Worm (Caenorhabditis elegans) whole organism, mixed stage, embryonic: ENCODE measurements around the gene T06D8.10.

Experiments
- bed-3 ChIP-seq: fragments of 200-800 bp; sonication (Bioruptor generic); optimal IDR thresholded peaks from 3 replicates; lab custom pipeline; 2018; ENCODE audit warnings: mild to moderate bottlenecking, missing genetic modification characterization, moderate library complexity, missing compliant biosample characterization
- ceh-39 ChIP-seq: fragments of 150-350 bp; optimal IDR thresholded peaks from 2 replicates; lab custom pipeline; 2014; ENCODE audit warnings: missing biosample characterization, missing genetic modification characterization
- ceh-83 ChIP-seq: fragments of 200-800 bp; sonication (Bioruptor generic); optimal IDR thresholded peaks from 2 replicates; lab custom pipeline; 2018; ENCODE audit warnings: mild to moderate bottlenecking, missing genetic modification characterization, missing compliant biosample characterization
- ces-1 ChIP-seq: fragments of 150-350 bp; optimal IDR thresholded peaks from 2 replicates; lab custom pipeline; 2014; ENCODE audit warnings: missing biosample characterization, missing genetic modification reagents, missing genetic modification characterization
- drap-1 ChIP-seq: fragments of 200-800 bp; sonication (Bioruptor generic); optimal IDR thresholded peaks from 3 replicates; lab custom pipeline; 2018; ENCODE audit warnings: mild to moderate bottlenecking, missing genetic modification characterization, missing compliant biosample characterization
- elt-1 ChIP-seq: sonication (generic microtip); optimal IDR thresholded peaks from 2 replicates; lab custom pipeline; 2017; ENCODE audit warnings: missing genetic modification characterization, mild to moderate bottlenecking, missing compliant biosample characterization, antibody characterized with exemption, moderate library complexity, borderline replicate concordance; ENCODE audit not compliant: insufficient read depth
- elt-3 ChIP-seq: fragments of 150-350 bp; optimal IDR thresholded peaks from 2 replicates; lab custom pipeline; 2014; ENCODE audit warnings: missing biosample characterization, missing genetic modification characterization
- flh-1 ChIP-seq: fragments of 200-800 bp; sonication (Bioruptor generic); optimal IDR thresholded peaks from 2 replicates; lab custom pipeline; 2018; ENCODE audit warnings: mild to moderate bottlenecking, missing genetic modification characterization, moderate library complexity, missing compliant biosample characterization
- hlh-1 ChIP-seq: fragments of 150-350 bp; optimal IDR thresholded peaks from 2 replicates; lab custom pipeline; 2014; ENCODE audit warnings: missing biosample characterization, missing genetic modification reagents, missing genetic modification characterization
- lin-13 ChIP-seq: fragments of 150-350 bp; optimal IDR thresholded peaks from 2 replicates; lab custom pipeline; 2014; ENCODE audit warnings: missing biosample characterization, missing genetic modification characterization
- lin-32 ChIP-seq: fragments of 200-800 bp; sonication (Bioruptor generic); optimal IDR thresholded peaks from 2 replicates; lab custom pipeline; 2018; ENCODE audit warnings: mild to moderate bottlenecking, missing genetic modification characterization, missing compliant biosample characterization
- lsy-2 ChIP-seq: fragments of 150-350 bp; optimal IDR thresholded peaks from 2 replicates; lab custom pipeline; 2014; ENCODE audit warnings: missing biosample characterization, missing genetic modification characterization
- mep-1 ChIP-seq: fragments of 150-350 bp; optimal IDR thresholded peaks from 2 replicates; lab custom pipeline; 2017; ENCODE audit warnings: missing biosample characterization, missing genetic modification reagents, missing genetic modification characterization, inconsistent platforms
- mls-2 ChIP-seq: sonication (generic microtip); optimal IDR thresholded peaks from 2 replicates; lab custom pipeline; 2016; ENCODE audit warnings: mild to moderate bottlenecking, missing genetic modification characterization, moderate library complexity, missing compliant biosample characterization
- nhr-12 ChIP-seq: fragments of 150-350 bp; optimal IDR thresholded peaks from 2 replicates; lab custom pipeline; 2014; ENCODE audit warnings: missing biosample characterization, missing genetic modification characterization
- nhr-237 ChIP-seq: fragments of 150-350 bp; optimal IDR thresholded peaks from 2 replicates; lab custom pipeline; 2014; ENCODE audit warnings: missing biosample characterization, missing genetic modification characterization
- nhr-28 ChIP-seq: fragments of 150-350 bp; optimal IDR thresholded peaks from 2 replicates; lab custom pipeline; 2014; ENCODE audit warnings: missing biosample characterization, missing genetic modification characterization
- pha-4 ChIP-seq: fragments of 150-350 bp; optimal IDR thresholded peaks from 2 replicates; lab custom pipeline; 2018; ENCODE audit warnings: missing biosample characterization, missing genetic modification reagents, missing genetic modification characterization
- sem-2 ChIP-seq: fragments of 200-800 bp; sonication (Bioruptor generic); optimal IDR thresholded peaks from 2 replicates; lab custom pipeline; 2018; ENCODE audit warnings: mild to moderate bottlenecking, missing genetic modification characterization, missing compliant biosample characterization
- snpc-4 ChIP-seq: fragments of 150-350 bp; optimal IDR thresholded peaks from 2 replicates; lab custom pipeline; 2014; ENCODE audit warnings: missing biosample characterization, missing genetic modification characterization
- sptf-1 ChIP-seq: sonication (generic microtip); optimal IDR thresholded peaks from 2 replicates; lab custom pipeline; 2017; ENCODE audit warnings: mild to moderate bottlenecking, missing genetic modification characterization, moderate library complexity, missing compliant biosample characterization
- tbx-8 ChIP-seq: fragments of 200-800 bp; sonication (Bioruptor generic); optimal IDR thresholded peaks from 2 replicates; lab custom pipeline; 2018; ENCODE audit warnings: mild to moderate bottlenecking, missing genetic modification characterization, moderate library complexity, missing compliant biosample characterization
- unc-120 ChIP-seq: sonication (generic microtip); optimal IDR thresholded peaks from 2 replicates; lab custom pipeline; 2017; ENCODE audit warnings: missing genetic modification characterization, missing compliant biosample characterization; ENCODE audit not compliant: poor library complexity, severe bottlenecking
- unc-39 ChIP-seq: fragments of 150-350 bp; optimal IDR thresholded peaks from 2 replicates; lab custom pipeline; 2014; ENCODE audit warnings: missing biosample characterization, missing genetic modification characterization
- unc-62 ChIP-seq: fragments of 150-350 bp; optimal IDR thresholded peaks from 2 replicates; lab custom pipeline; 2014; ENCODE audit warnings: missing biosample characterization, missing genetic modification reagents, missing genetic modification characterization
- zip-8 ChIP-seq: fragments of 150-350 bp; optimal IDR thresholded peaks from 2 replicates; lab custom pipeline; 2014; ENCODE audit warnings: missing biosample characterization, missing genetic modification characterization
- ztf-11 ChIP-seq: fragments of 150-350 bp; optimal IDR thresholded peaks from 2 replicates; lab custom pipeline; 2014; ENCODE audit warnings: missing biosample characterization, missing genetic modification characterization

The T06D8.10 gene

ce11 chrII:11237099-11237498 is 10.2 kb downstream of the T06D8.10 start, which contains the start of gene fndc-1:
fndc-1 (minus strand) TSS chrII:11237325.
- TF ChIP-seq bed-3 (GFP tag; lab: Kevin White, UChicago) (no peak), drap-1 (GFP tag; lab: Kevin White, UChicago) (no peak), nhr-237 (no peak), elt-1 (tag; lab: Kevin White, UChicago) (no peak), nhr-12 (tag; lab: Kevin White, UChicago) (no peak), lin-13 (tag; lab: Kevin White, UChicago) (no peak), elt-3 (tag; lab: Kevin White, UChicago) (no peak), nhr-28 (no peak), snpc-4 (tag; lab: Kevin White, UChicago) (no peak), ces-1 (GFP tag; lab: Kevin White, UChicago) (no peak), ceh-83 (GFP tag; lab: Kevin White, UChicago) (no peak), unc-62 (GFP tag; lab: Kevin White, UChicago) (no peak), zip-8 (tag; lab: Kevin White, UChicago) (no peak), ceh-39 (tag; lab: Kevin White, UChicago) (no peak), unc-120 (tag; lab: Kevin White, UChicago) (no peak)

DNA sequence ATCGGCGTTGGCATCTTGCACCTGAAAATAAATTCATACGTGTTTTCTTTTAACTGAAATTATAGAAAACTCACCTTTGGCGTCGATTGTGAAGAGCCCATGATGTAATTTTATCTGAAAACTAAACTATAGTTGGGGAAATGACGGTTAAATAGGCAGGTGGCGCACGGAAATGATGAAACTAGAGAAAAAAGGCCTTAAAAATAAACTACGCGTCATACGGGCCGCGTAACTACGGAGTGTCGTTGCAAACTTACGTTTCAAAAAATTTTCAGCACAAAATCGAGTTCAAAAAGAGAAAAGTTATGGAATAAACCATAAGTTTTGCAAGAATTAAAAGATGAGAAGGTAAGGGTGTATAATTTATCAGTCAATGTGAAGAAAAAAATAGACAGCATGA is 11.0 kb downstream of the T06D8.10 start, which contains the start of gene cchl-1:
cchl-1 (minus strand) TSS at position 114 of the 400 bp plus-strand sequence.
- TF ChIP-seq mls-2 (tag; lab: Kevin White, UChicago), result no peak
- peak; percentile 11 for TF ChIP-seq unc-120 (tag; lab: Kevin White, UChicago)

DNA sequence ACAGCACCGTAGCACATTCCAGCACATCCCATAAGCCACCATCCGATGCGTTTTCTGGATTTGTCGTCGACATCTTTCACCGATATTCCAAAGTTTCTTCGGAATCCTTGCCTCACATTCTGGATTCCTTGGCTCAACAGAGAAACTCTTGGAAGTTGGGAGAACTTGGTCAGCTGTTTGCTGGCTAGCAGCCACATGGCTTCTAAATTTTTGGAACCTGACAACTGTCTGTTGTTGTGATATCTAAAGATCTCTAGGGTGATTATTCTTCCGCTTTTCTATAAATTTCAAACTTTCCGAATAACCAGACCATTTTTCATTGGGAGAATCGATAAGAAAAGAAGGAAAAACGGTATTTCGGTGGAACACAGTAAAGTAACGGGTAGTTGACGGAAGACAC is 12.6 kb downstream of the T06D8.10 start, which contains the start of gene cox-15:
cox-15 (minus strand) TSS at position 202 of the 400 bp plus-strand sequence.
- TF ChIP-seq lin-13 (tag; lab: Kevin White, UChicago) (no peak), lsy-2 (tag; lab: Kevin White, UChicago) (no peak), hlh-1 (tag; lab: Kevin White, UChicago) (peak; percentile 98), flh-1 (GFP tag; lab: Kevin White, UChicago) (no peak)

- TF ChIP-seq elt-3 (tag; lab: Kevin White, UChicago) (no peak), tbx-8 (GFP tag; lab: Kevin White, UChicago) (no peak), nhr-12 (tag; lab: Kevin White, UChicago) (no peak), sem-2 (GFP tag; lab: Kevin White, UChicago) (no peak), ztf-11 (no peak), zip-8 (tag; lab: Kevin White, UChicago) (no peak), snpc-4 (tag; lab: Kevin White, UChicago) (no peak), lin-32 (GFP tag; lab: Kevin White, UChicago) (no peak), lin-13 (tag; lab: Kevin White, UChicago) (no peak), ceh-83 (GFP tag; lab: Kevin White, UChicago) (no peak)
- TF ChIP-seq, all 35 proteins: peak for 0
Observed at ce11 chrII:11226379-11226778, 20.9 kb downstream of the T06D8.10 start, which contains the start of gene T06D8.2. T06D8.2 (plus strand) TSS chrII:11226679.

DNA sequence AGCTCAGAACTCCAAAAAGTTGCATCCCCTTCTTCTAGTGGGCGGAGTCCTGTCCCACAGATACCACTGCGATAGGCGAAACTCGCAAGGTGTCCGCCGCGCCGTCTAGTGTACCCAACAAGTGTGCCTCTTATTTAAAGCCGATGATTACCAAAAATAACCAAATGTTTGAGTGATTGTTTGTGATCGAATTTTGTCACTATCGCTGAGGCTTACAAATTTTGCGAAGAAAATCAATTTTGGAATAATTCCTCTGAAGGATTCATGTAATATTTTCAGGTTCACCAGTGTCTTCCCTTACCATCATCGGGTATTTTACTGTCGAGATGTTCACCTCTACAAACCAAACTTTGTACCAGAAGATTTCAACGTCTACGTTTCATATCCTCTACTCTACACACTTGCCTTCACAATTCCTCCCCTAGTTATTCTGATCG is 23.3 kb downstream of the T06D8.10 start:
- TF ChIP-seq unc-120 (tag; lab: Kevin White, UChicago) (peak; percentile 1), unc-39 (no peak), mls-2 (tag; lab: Kevin White, UChicago) (no peak), ztf-11 (no peak), mep-1 (peak; percentile 10), lin-13 (tag; lab: Kevin White, UChicago) (no peak), sem-2 (GFP tag; lab: Kevin White, UChicago) (no peak), drap-1 (GFP tag; lab: Kevin White, UChicago) (peak; percentile 12), lsy-2 (tag; lab: Kevin White, UChicago) (peak; percentile 7), sptf-1 (peak; percentile 25), ces-1 (GFP tag; lab: Kevin White, UChicago) (peak; percentile 43), nhr-12 (tag; lab: Kevin White, UChicago) (no peak), ceh-39 (tag; lab: Kevin White, UChicago) (peak; percentile 15), snpc-4 (tag; lab: Kevin White, UChicago) (no peak)

DNA sequence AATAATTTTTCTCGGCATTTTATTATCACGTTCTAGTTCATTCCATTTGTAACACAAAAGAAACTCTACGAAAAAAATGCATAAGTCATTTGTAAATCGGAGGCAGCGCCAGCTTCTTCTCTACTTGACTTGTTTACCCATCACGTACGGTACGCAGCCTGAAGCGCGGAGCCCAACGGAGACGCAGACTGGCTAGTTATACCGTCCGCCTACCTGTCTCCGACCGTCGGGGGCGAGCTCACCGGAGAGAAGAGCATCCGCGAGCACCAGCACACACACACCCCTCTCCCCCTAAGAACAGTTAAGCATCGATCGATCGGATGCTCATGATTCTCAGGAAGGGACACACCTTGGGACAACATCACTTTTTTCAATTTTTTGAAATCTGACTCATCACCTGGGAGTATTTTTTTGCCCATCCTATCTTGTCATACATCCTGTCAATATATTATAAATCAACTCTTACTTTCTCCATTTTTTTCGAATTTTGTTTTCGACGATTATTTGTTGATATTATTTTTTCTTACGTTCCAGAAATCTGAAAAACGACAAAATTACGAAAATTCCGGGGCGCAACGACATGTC is 25.5 kb downstream of the T06D8.10 start, which contains the start of gene plpr-1:
plpr-1 (plus strand) TSS at position 535 of the 585 bp plus-strand sequence.
- TF ChIP-seq bed-3 (GFP tag; lab: Kevin White, UChicago) (no peak), elt-1 (tag; lab: Kevin White, UChicago) (no peak), tbx-8 (GFP tag; lab: Kevin White, UChicago) (no peak), lsy-2 (tag; lab: Kevin White, UChicago) (no peak), nhr-237 (no peak), lin-13 (tag; lab: Kevin White, UChicago) (no peak), pha-4 (tag; lab: Kevin White, UChicago) (peak; percentile 67), flh-1 (GFP tag; lab: Kevin White, UChicago) (no peak)
